Fruit fly (Drosophila melanogaster) whole organism, embryonic: ENCODE results near the gene Fas2.

ENCODE experiments used
- CG10147 ChIP-seq: fragments of 200-800 bp; sonication (Bioruptor generic); optimal IDR thresholded peaks from 2 replicates; lab custom pipeline; 2019; ENCODE audit warnings: missing biosample characterization, mild to moderate bottlenecking, missing genetic modification characterization, moderate library complexity
- CG11696 ChIP-seq: fragments of 200-800 bp; sonication (Bioruptor generic); IDR thresholded peaks from 2 replicates; pipeline ENCODE4 v1.3.6; 2022; ENCODE audit warnings: missing biosample characterization, missing genetic modification characterization
- CG12104 ChIP-seq: fragments of 200-800 bp; sonication (Bioruptor generic); optimal IDR thresholded peaks from 3 replicates; lab custom pipeline; 2016; ENCODE audit warnings: missing biosample characterization, missing genetic modification characterization
- CG1233 ChIP-seq: fragments of 200-800 bp; sonication (Bioruptor generic); optimal IDR thresholded peaks from 4 replicates; lab custom pipeline; 2018; ENCODE audit warnings: missing biosample characterization, mild to moderate bottlenecking, missing genetic modification characterization
- CG12769 ChIP-seq: fragments of 200-800 bp; sonication (Bioruptor generic); optimal IDR thresholded peaks from 2 replicates; lab custom pipeline; 2019; ENCODE audit warnings: missing biosample characterization, mild to moderate bottlenecking, missing genetic modification characterization, moderate library complexity
- CG13894 ChIP-seq: fragments of 200-800 bp; sonication (Bioruptor generic); optimal IDR thresholded peaks from 3 replicates; lab custom pipeline; 2018; ENCODE audit warnings: missing biosample characterization, mild to moderate bottlenecking, missing genetic modification characterization, moderate library complexity
- CG15269 ChIP-seq: fragments of 200-800 bp; sonication (Bioruptor generic); optimal IDR thresholded peaks from 2 replicates; lab custom pipeline; 2018; ENCODE audit warnings: missing biosample characterization, mild to moderate bottlenecking, missing genetic modification characterization, moderate library complexity
- CG15601 ChIP-seq: fragments of 200-800 bp; sonication (Bioruptor generic); optimal IDR thresholded peaks from 3 replicates; lab custom pipeline; 2019; ENCODE audit warnings: missing biosample characterization, mild to moderate bottlenecking, missing genetic modification characterization, moderate library complexity
- CG1602 ChIP-seq: fragments of 200-800 bp; sonication (Bioruptor generic); optimal IDR thresholded peaks from 3 replicates; lab custom pipeline; 2016; ENCODE audit warnings: missing biosample characterization, missing genetic modification characterization
- CG1792 ChIP-seq: fragments of 200-800 bp; sonication (Bioruptor generic); optimal IDR thresholded peaks from 2 replicates; lab custom pipeline; 2016; ENCODE audit warnings: missing biosample characterization, missing genetic modification characterization
- CG2116 ChIP-seq: fragments of 200-800 bp; sonication (Bioruptor generic); optimal IDR thresholded peaks from 3 replicates; lab custom pipeline; 2018; ENCODE audit warnings: missing biosample characterization, mild to moderate bottlenecking, missing genetic modification characterization
- CG32772 ChIP-seq: fragments of 200-800 bp; sonication (Bioruptor generic); IDR thresholded peaks from 2 replicates; pipeline ENCODE4 v1.3.6; 2022; ENCODE audit warnings: missing biosample characterization, missing genetic modification characterization
- CG6683 ChIP-seq: fragments of 200-800 bp; sonication (Bioruptor generic); optimal IDR thresholded peaks from 2 replicates; lab custom pipeline; 2017; ENCODE audit warnings: missing biosample characterization, mild to moderate bottlenecking, missing genetic modification characterization, missing genetic modification reagents
- CG7928 ChIP-seq: fragments of 200-800 bp; sonication (Bioruptor generic); optimal IDR thresholded peaks from 2 replicates; lab custom pipeline; 2017; ENCODE audit warnings: missing biosample characterization, mild to moderate bottlenecking, missing genetic modification characterization
- CG8359 ChIP-seq: fragments of 200-800 bp; sonication (Bioruptor generic); optimal IDR thresholded peaks from 2 replicates; lab custom pipeline; 2017; ENCODE audit warnings: missing biosample characterization, mild to moderate bottlenecking, missing genetic modification characterization, borderline replicate concordance
- CG8765 ChIP-seq: fragments of 200-800 bp; sonication (Bioruptor generic); IDR thresholded peaks from 2 replicates; pipeline ENCODE4 v1.3.6; 2022; ENCODE audit warnings: missing biosample characterization, missing genetic modification characterization
- CG9215 ChIP-seq: fragments of 200-800 bp; sonication (Bioruptor generic); IDR thresholded peaks from 2 replicates; pipeline ENCODE4 v1.3.6; 2022; ENCODE audit warnings: missing biosample characterization, missing genetic modification characterization
- CG9932 ChIP-seq: fragments of 200-800 bp; sonication (Bioruptor generic); IDR thresholded peaks from 2 replicates; pipeline ENCODE4 v1.3.6; 2022; ENCODE audit warnings: missing biosample characterization, missing genetic modification characterization
- CHES-1-like ChIP-seq: fragments of 200-800 bp; sonication (Bioruptor generic); optimal IDR thresholded peaks from 2 replicates; lab custom pipeline; 2016; ENCODE audit warnings: missing biosample characterization, missing genetic modification characterization
- CoRest ChIP-seq: fragments of 200-800 bp; sonication (Bioruptor generic); optimal IDR thresholded peaks from 3 replicates; lab custom pipeline; 2018; ENCODE audit warnings: missing biosample characterization, mild to moderate bottlenecking, missing genetic modification characterization, moderate library complexity
- Dip3 ChIP-seq: fragments of 200-800 bp; sonication (Bioruptor generic); optimal IDR thresholded peaks from 3 replicates; lab custom pipeline; 2016; ENCODE audit warnings: missing biosample characterization, missing genetic modification characterization
- Dref ChIP-seq: fragments of 200-800 bp; sonication (Bioruptor generic); IDR thresholded peaks from 2 replicates; pipeline ENCODE4 v1.3.6; 2022; ENCODE audit warnings: missing biosample characterization, missing genetic modification characterization
- Drgx ChIP-seq: fragments of 200-800 bp; sonication (Bioruptor generic); IDR thresholded peaks from 2 replicates; pipeline ENCODE4 v1.3.6; 2022; ENCODE audit warnings: missing biosample characterization, missing genetic modification characterization
- Fer1 ChIP-seq: fragments of 200-800 bp; sonication (Bioruptor generic); optimal IDR thresholded peaks from 2 replicates; lab custom pipeline; 2017; ENCODE audit warnings: missing biosample characterization, mild to moderate bottlenecking, missing genetic modification characterization
- GATAe ChIP-seq: fragments of 200-800 bp; sonication (Bioruptor generic); conservative IDR thresholded peaks from 2 replicates; pipeline ENCODE4 v1.3.6; 2022; ENCODE audit warnings: missing biosample characterization, missing genetic modification characterization
- Hmx ChIP-seq: fragments of 200-800 bp; sonication (Bioruptor generic); optimal IDR thresholded peaks from 2 replicates; lab custom pipeline; 2016; ENCODE audit warnings: missing biosample characterization, missing genetic modification characterization
- MBD-R2 ChIP-seq: fragments of 200-800 bp; sonication (Bioruptor generic); IDR thresholded peaks from 2 replicates; pipeline ENCODE4 v1.3.6; 2022; ENCODE audit warnings: missing biosample characterization, missing genetic modification characterization
- Max ChIP-seq: fragments of 200-800 bp; sonication (Bioruptor generic); optimal IDR thresholded peaks from 2 replicates; lab custom pipeline; 2016; ENCODE audit warnings: missing biosample characterization, mild to moderate bottlenecking, missing genetic modification characterization
- Mes4 ChIP-seq: fragments of 200-800 bp; sonication (Bioruptor generic); optimal IDR thresholded peaks from 2 replicates; lab custom pipeline; 2016; ENCODE audit warnings: missing biosample characterization, missing genetic modification characterization
- Mrtf ChIP-seq: fragments of 200-800 bp; sonication (Bioruptor generic); IDR thresholded peaks from 3 replicates; pipeline ENCODE4 v1.3.6; 2022; ENCODE audit warnings: missing biosample characterization, missing genetic modification characterization
- NFAT ChIP-seq: fragments of 200-800 bp; sonication (Bioruptor generic); IDR thresholded peaks from 2 replicates; pipeline ENCODE4 v1.3.6; 2022; ENCODE audit warnings: missing biosample characterization, missing genetic modification characterization
- Nf-YB ChIP-seq: fragments of 200-800 bp; sonication (Bioruptor generic); optimal IDR thresholded peaks from 3 replicates; lab custom pipeline; 2019; ENCODE audit warnings: missing biosample characterization, mild to moderate bottlenecking, missing genetic modification characterization, moderate library complexity
- Oli ChIP-seq: fragments of 200-800 bp; sonication (Bioruptor generic); optimal IDR thresholded peaks from 2 replicates; lab custom pipeline; 2018; ENCODE audit warnings: missing biosample characterization, mild to moderate bottlenecking, missing genetic modification characterization, moderate library complexity
- Poxn ChIP-seq: fragments of 200-800 bp; sonication (Bioruptor generic); IDR thresholded peaks from 2 replicates; pipeline ENCODE4 v1.3.6; 2022; ENCODE audit warnings: missing biosample characterization, missing genetic modification characterization
- Ravus ChIP-seq: fragments of 200-800 bp; sonication (Bioruptor generic); IDR thresholded peaks from 2 replicates; pipeline ENCODE4 v1.3.6; 2022; ENCODE audit warnings: missing biosample characterization, missing genetic modification characterization
- Sry-δ ChIP-seq: fragments of 200-800 bp; sonication (Bioruptor generic); optimal IDR thresholded peaks from 2 replicates; lab custom pipeline; 2016; ENCODE audit warnings: missing biosample characterization, missing genetic modification characterization
- ab ChIP-seq: fragments of 200-800 bp; sonication (Bioruptor generic); optimal IDR thresholded peaks from 2 replicates; lab custom pipeline; 2016; ENCODE audit warnings: missing biosample characterization, missing genetic modification characterization
- bigmax ChIP-seq: fragments of 200-800 bp; sonication (Bioruptor generic); optimal IDR thresholded peaks from 2 replicates; lab custom pipeline; 2018; ENCODE audit warnings: missing biosample characterization, mild to moderate bottlenecking, missing genetic modification characterization
- cato ChIP-seq: fragments of 200-800 bp; sonication (Bioruptor generic); optimal IDR thresholded peaks from 2 replicates; lab custom pipeline; 2016; ENCODE audit warnings: missing biosample characterization, missing genetic modification characterization, borderline replicate concordance
- caup ChIP-seq: fragments of 200-800 bp; sonication (Bioruptor generic); optimal IDR thresholded peaks from 3 replicates; lab custom pipeline; 2017; ENCODE audit warnings: missing biosample characterization, mild to moderate bottlenecking, missing genetic modification characterization, moderate library complexity; ENCODE audit not compliant: severe bottlenecking
- cg ChIP-seq: fragments of 200-800 bp; sonication (Bioruptor generic); optimal IDR thresholded peaks from 3 replicates; lab custom pipeline; 2019; ENCODE audit warnings: missing biosample characterization, mild to moderate bottlenecking, missing genetic modification characterization, moderate library complexity
- ci ChIP-seq: fragments of 200-800 bp; sonication (Bioruptor generic); IDR thresholded peaks from 3 replicates; pipeline ENCODE4 v1.3.6; 2022; ENCODE audit warnings: missing biosample characterization, missing genetic modification characterization
- emc ChIP-seq: fragments of 200-800 bp; sonication (Bioruptor generic); optimal IDR thresholded peaks from 2 replicates; lab custom pipeline; 2016; ENCODE audit warnings: missing biosample characterization, missing genetic modification characterization
- en ChIP-seq: fragments of 200-800 bp; sonication (Bioruptor generic); optimal IDR thresholded peaks from 2 replicates; lab custom pipeline; 2016; ENCODE audit warnings: missing biosample characterization, missing genetic modification characterization
- hbn ChIP-seq: fragments of 200-800 bp; sonication (Bioruptor generic); IDR thresholded peaks from 2 replicates; pipeline ENCODE4 v1.3.6; 2022; ENCODE audit warnings: missing biosample characterization, missing genetic modification characterization; ENCODE audit not compliant: partially characterized antibody
- jing ChIP-seq: fragments of 200-800 bp; sonication (Bioruptor generic); optimal IDR thresholded peaks from 2 replicates; lab custom pipeline; 2018; ENCODE audit warnings: missing biosample characterization, mild to moderate bottlenecking, missing genetic modification characterization
- kay ChIP-seq: fragments of 200-800 bp; sonication (Bioruptor generic); optimal IDR thresholded peaks from 2 replicates; lab custom pipeline; 2016; ENCODE audit warnings: missing biosample characterization, missing genetic modification characterization
- ken ChIP-seq: fragments of 200-800 bp; sonication (Bioruptor generic); IDR thresholded peaks from 3 replicates; pipeline ENCODE4 v1.3.6; 2022; ENCODE audit warnings: missing biosample characterization, missing genetic modification characterization
- maf-S ChIP-seq: fragments of 200-800 bp; sonication (Bioruptor generic); optimal IDR thresholded peaks from 2 replicates; lab custom pipeline; 2016; ENCODE audit warnings: missing biosample characterization, missing genetic modification characterization
- sens ChIP-seq: fragments of 200-800 bp; sonication (Bioruptor generic); peaks from one replicate; lab custom pipeline; 2016; ENCODE audit warnings: missing biosample characterization, missing genetic modification characterization
- ssp ChIP-seq: fragments of 200-800 bp; sonication (Bioruptor generic); IDR thresholded peaks from 2 replicates; pipeline ENCODE4 v1.3.6; 2022; ENCODE audit warnings: missing biosample characterization, missing genetic modification characterization
- stc ChIP-seq: fragments of 200-800 bp; sonication (Bioruptor generic); IDR thresholded peaks from 2 replicates; pipeline ENCODE4 v1.3.6; 2022; ENCODE audit warnings: missing biosample characterization, missing genetic modification characterization

Fas2 gene

dm6 chrX:4106756-4107155, 99.1 kb downstream of the Fas2 start (continued):
- TF ChIP-seq CG32772 (GFP tag; lab: Robert Waterston, UW) (no peak), CG10147 (GFP tag; lab: Kevin White, UChicago) (no peak), Poxn (GFP tag; lab: Robert Waterston, UW) (no peak), cato (no peak), CG15601 (peak; percentile 2), Ravus (GFP tag; lab: Robert Waterston, UW) (no peak), CG1792 (GFP tag; lab: Kevin White, UChicago) (no peak), Drgx (GFP tag; lab: Robert Waterston, UW) (peak; percentile 67), CG2116 (no peak), sens (peak; percentile 89), Max (GFP tag; lab: Kevin White, UChicago) (no peak), en (GFP tag; lab: Kevin White, UChicago) (no peak), GATAe (GFP tag; lab: Robert Waterston, UW) (no peak), CG15269 (tag; lab: Kevin White, UChicago) (peak; percentile 30), CG13894 (tag; lab: Kevin White, UChicago) (no peak), ci (GFP tag; lab: Robert Waterston, UW) (0 out of 3 replicates have a peak, but pooled peaks have one; percentile 12), CG6683 (GFP tag; lab: Kevin White, UChicago) (no peak), emc (GFP tag; lab: Kevin White, UChicago) (no peak), CG12104 (GFP tag; lab: Kevin White, UChicago) (no peak), CG8765 (GFP tag; lab: Robert Waterston, UW) (no peak), Mes4 (GFP tag; lab: Kevin White, UChicago) (peak; percentile 13), Oli (tag; lab: Kevin White, UChicago) (peak; percentile 37), Hmx (GFP tag; lab: Kevin White, UChicago) (no peak), CG11696 (peak; percentile 77), kay (GFP tag; lab: Kevin White, UChicago) (no peak), Mrtf (GFP tag; lab: Robert Waterston, UW) (0 out of 3 replicates have a peak, but pooled peaks have one; percentile 14), caup (GFP tag; lab: Kevin White, UChicago) (no peak), CG12769 (tag; lab: Kevin White, UChicago) (peak; percentile 6), Nf-YB (peak; percentile 2), CG1233 (GFP tag; lab: Kevin White, UChicago) (no peak), CoRest (tag; lab: Kevin White, UChicago) (peak; percentile 29), Dref (GFP tag; lab: Robert Waterston, UW) (no peak), CG7928 (GFP tag; lab: Kevin White, UChicago) (no peak), ab (GFP tag; lab: Kevin White, UChicago) (no peak), hbn (GFP tag; lab: Robert Waterston, UW) (no peak), NFAT (GFP tag; lab: Robert Waterston, UW) (no peak), CHES-1-like (GFP tag; lab: Kevin White, UChicago) (no peak), Dip3 (GFP tag; lab: Kevin White, UChicago) (no peak), CG9932 (no peak), ken (GFP tag; lab: Robert Waterston, UW) (no peak), jing (GFP tag; lab: Kevin White, UChicago) (no peak), cg (GFP tag; lab: Kevin White, UChicago) (no peak), bigmax (GFP tag; lab: Kevin White, UChicago) (no peak), stc (no peak), MBD-R2 (GFP tag; lab: Robert Waterston, UW) (no peak), CG1602 (no peak), Fer1 (GFP tag; lab: Kevin White, UChicago) (peak; percentile 25), CG9215 (GFP tag; lab: Robert Waterston, UW) (peak; percentile 20; the same call in 1 of the 2 replicates), maf-S (GFP tag; lab: Kevin White, UChicago) (no peak), Sry-δ (GFP tag; lab: Kevin White, UChicago) (no peak), CG8359 (GFP tag; lab: Kevin White, UChicago) (no peak), ssp (GFP tag; lab: Robert Waterston, UW) (no peak)
